Fruit fly (Drosophila melanogaster): Measurements from ENCODE around the gene CG5897.

DNA sequence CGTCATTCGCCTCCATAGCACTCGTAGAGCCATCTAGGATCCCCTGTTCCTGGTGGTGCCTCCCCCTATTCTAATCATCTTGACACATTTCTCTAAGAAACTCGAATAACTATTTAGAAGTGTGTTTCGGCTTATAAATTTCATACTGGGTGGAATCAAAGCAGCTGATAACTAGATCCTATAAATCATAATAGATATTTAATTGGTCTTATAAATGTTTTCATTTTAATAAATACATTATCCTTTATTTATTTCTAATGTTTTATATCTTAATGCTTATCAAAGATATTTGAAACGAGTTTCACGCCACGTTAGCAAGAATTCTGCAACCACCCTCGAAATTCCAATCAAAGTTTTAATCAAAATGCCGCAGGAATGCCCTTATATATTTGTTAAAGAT lies 17.6 kb downstream of the CG5897 start, which contains the start of gene CG5906:
- no peak for TF ChIP-seq Mnt (GFP tag; optimal IDR thresholded peaks at IDR 0.05)
- no peak for TF ChIP-seq cic (GFP tag; optimal IDR thresholded peaks at IDR 0.05)
- TF ChIP-seq bab1 (GFP tag; optimal IDR thresholded peaks at IDR 0.05) = no peak
- TF ChIP-seq kay (GFP tag; ENCODE audit: borderline replicate concordance) = no peak
- TF ChIP-seq CG14711 (tag; optimal IDR thresholded peaks at IDR 0.05) = no peak
- no peak for TF ChIP-seq CG5204 (GFP tag; optimal IDR thresholded peaks at IDR 0.05)
- TF ChIP-seq cnc (optimal IDR thresholded peaks at IDR 0.05) = no peak
